Fruit fly (Drosophila melanogaster): ENCODE results near the gene Meics.

Meics gene

DNA sequence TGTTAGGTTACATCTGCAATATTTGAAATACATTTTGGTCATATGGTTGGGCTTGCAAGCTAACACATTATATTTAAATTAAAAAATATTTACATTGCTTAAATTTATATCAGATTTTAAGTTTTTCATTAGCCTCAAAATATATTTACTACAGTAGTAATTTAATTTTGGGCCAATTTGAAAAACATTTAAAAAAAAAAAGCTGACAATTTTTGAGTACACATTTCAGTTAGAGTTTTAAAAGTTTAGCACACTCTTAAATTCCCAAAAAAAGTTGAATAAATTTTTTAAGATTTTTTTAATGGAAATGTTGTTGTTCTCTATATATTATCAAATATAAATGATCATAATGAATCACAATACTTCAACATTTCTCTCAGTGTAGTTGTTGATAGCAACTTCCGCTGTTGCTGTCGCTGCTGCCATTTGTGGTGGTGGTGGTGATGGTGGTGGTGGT is 7.3 kb downstream of the Meics start (continued):
- peak; percentile 10 for TF ChIP-seq NC2β (GFP tag; optimal IDR thresholded peaks at IDR 0.05)

DNA sequence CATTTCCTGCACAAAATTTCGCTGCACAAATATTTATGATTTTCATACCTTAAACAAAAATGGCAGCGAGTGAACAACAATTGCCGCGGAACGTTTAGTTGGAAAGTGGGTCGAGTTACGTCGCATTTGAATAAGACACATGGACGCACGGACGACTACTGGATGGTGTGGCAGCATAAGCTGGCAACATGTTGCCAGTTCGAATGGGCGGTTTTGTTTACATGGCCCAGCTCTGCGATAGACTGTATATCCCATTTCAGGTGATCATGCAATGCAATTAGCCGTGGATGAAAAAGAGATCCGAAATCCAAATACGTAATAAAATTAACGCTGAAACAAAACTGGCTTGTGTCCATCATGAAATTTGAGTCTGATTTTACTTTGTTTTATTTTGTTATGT is 7.8 kb downstream of the Meics start:
- TF ChIP-seq Ssrp (tag; optimal IDR thresholded peaks at IDR 0.05) = no peak
- peak; percentile 90 for TF ChIP-seq CG11504 (tag; optimal IDR thresholded peaks at IDR 0.05)

- TF ChIP-seq CG2199 (GFP tag; IDR thresholded peaks at IDR 0.05) (0 out of 3 replicates have a peak, but pooled peaks have one; percentile 65), sug (tag; optimal IDR thresholded peaks at IDR 0.05) (peak; percentile 21), amos (GFP tag; IDR thresholded peaks at IDR 0.05; ENCODE audit: partially characterized antibody) (no peak), CG15479 (GFP tag; optimal IDR thresholded peaks at IDR 0.05) (peak; percentile 38), sd (tag; optimal IDR thresholded peaks at IDR 0.05) (peak; percentile 1), CG13424 (tag; optimal IDR thresholded peaks at IDR 0.05) (no peak), CG12155 (GFP tag; optimal IDR thresholded peaks at IDR 0.05) (no peak), Pdp1 (GFP tag; optimal IDR thresholded peaks at IDR 0.05) (peak in 1 of 2 experiments; percentile 65), CG2712 (tag; optimal IDR thresholded peaks at IDR 0.05) (no peak), CG8290 (GFP tag; optimal IDR thresholded peaks at IDR 0.05) (no peak), CG8290 (tag; optimal IDR thresholded peaks at IDR 0.05) (peak in 1 of 2 experiments; percentile 20), CG3838 (GFP tag; optimal IDR thresholded peaks at IDR 0.05) (no peak), CG34376 (GFP tag; optimal IDR thresholded peaks at IDR 0.05) (no peak), chinmo (GFP tag; IDR thresholded peaks at IDR 0.05; ENCODE audit: partially characterized antibody) (0 out of 4 replicates have a peak, but pooled peaks have one; percentile 66), GATAe (GFP tag; conservative IDR thresholded peaks at IDR 0.05) (peak; percentile 44), lab (GFP tag; optimal IDR thresholded peaks at IDR 0.05) (peak; percentile 46), grau (tag; optimal IDR thresholded peaks at IDR 0.05) (no peak), rib (GFP tag; IDR thresholded peaks at IDR 0.05) (peak; percentile 35; the same call in 1 of the 2 replicates), chif (GFP tag; optimal IDR thresholded peaks at IDR 0.05) (no peak), grn (GFP tag; optimal IDR thresholded peaks at IDR 0.05) (peak; percentile 17), ttk (GFP tag; IDR thresholded peaks at IDR 0.05) (0 out of 2 replicates have a peak, but pooled peaks have one; percentile 30), klu (GFP tag; IDR thresholded peaks at IDR 0.05) (no peak), exex (tag; optimal IDR thresholded peaks at IDR 0.05) (peak; percentile 22), CG6765 (GFP tag; optimal IDR thresholded peaks at IDR 0.05) (no peak), CG9437 (GFP tag; optimal IDR thresholded peaks at IDR 0.05) (no peak)
These were observed 11.9 kb downstream of the Meics start for dm6 chr3L:13952484-13953048.

- no peak for TF ChIP-seq ab (GFP tag; optimal IDR thresholded peaks at IDR 0.05)
- TF ChIP-seq Lpt (GFP tag; optimal IDR thresholded peaks at IDR 0.05) = no peak
- TF ChIP-seq gcm (GFP tag; optimal IDR thresholded peaks at IDR 0.05) = no peak
- TF ChIP-seq zen (tag; optimal IDR thresholded peaks at IDR 0.05) = no peak
- TF ChIP-seq crc (GFP tag; optimal IDR thresholded peaks at IDR 0.05) = no peak
- no peak for TF ChIP-seq Mes4 (GFP tag; optimal IDR thresholded peaks at IDR 0.05)
- TF ChIP-seq CG17328 (GFP tag; IDR thresholded peaks at IDR 0.05) = no peak
- TF ChIP-seq luna (GFP tag; optimal IDR thresholded peaks at IDR 0.05) = no peak
- no peak for TF ChIP-seq CG42726 (GFP tag; IDR thresholded peaks at IDR 0.05; ENCODE audit: partially characterized antibody)
- TF ChIP-seq CrebB (tag; optimal IDR thresholded peaks at IDR 0.05) = no peak
- TF ChIP-seq Atf3 (GFP tag; optimal IDR thresholded peaks at IDR 0.05) = no peak
- no peak for TF ChIP-seq pita (GFP tag; optimal IDR thresholded peaks at IDR 0.05)
- no peak for TF ChIP-seq Med (GFP tag)
- TF ChIP-seq Mad (GFP tag; optimal IDR thresholded peaks at IDR 0.05) = no peak
- TF ChIP-seq CG10959 (GFP tag; IDR thresholded peaks at IDR 0.05) = no peak
- TF ChIP-seq CG14965 (GFP tag; optimal IDR thresholded peaks at IDR 0.05; ENCODE audit: borderline replicate concordance) = no peak
- TF ChIP-seq ken (GFP tag; IDR thresholded peaks at IDR 0.05) = no peak
These were observed 12.9 kb downstream of the Meics start for dm6 chr3L:13951564-13951963.

All from whole organism, embryonic.